In the genomic region with DNA sequence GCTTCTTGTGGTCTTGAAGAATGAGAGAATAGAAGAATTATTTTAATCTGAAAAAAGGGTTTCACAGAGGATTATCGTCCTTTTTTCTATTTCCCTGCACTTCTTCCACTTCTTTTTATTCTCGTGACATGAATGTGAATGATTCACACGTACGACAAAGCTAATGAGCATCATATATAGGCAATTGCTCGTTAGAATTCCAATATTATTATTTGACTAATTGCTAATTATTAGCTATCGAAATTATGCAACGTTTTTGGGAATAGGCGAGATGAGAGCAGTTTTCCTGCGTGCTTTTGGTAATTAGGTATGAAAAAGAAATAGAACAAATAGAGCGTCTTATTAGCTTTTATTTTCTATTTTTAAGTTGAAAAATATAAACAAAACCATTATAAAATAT, we compare ENCODE assay signal across 2 worm cellular contexts.
TF ChIP-seq lines count a peak whose summit lies in the region.

No protein-coding gene starts in this region.

TF ChIP-seq in whole organism, L1 larva, 84 proteins besides CTCF, POLR2A, EP300 and RAD21 (continues in another document):
- TF ChIP-seq nhr-28 (tag; optimal IDR thresholded peaks at IDR 0.05; lab: Kevin White, UChicago) (no peak), nhr-71 (tag; optimal IDR thresholded peaks at IDR 0.05; lab: Kevin White, UChicago) (peak; percentile 40), lin-39 (tag; optimal IDR thresholded peaks at IDR 0.05; lab: Kevin White, UChicago) (no peak), nhr-12 (tag; optimal IDR thresholded peaks at IDR 0.05; lab: Kevin White, UChicago) (no peak), zag-1 (tag; optimal IDR thresholded peaks at IDR 0.05; lab: Kevin White, UChicago) (no peak), nhr-76 (tag; optimal IDR thresholded peaks at IDR 0.05; lab: Kevin White, UChicago) (no peak), elt-3 (tag; optimal IDR thresholded peaks at IDR 0.05; lab: Kevin White, UChicago) (no peak), pqm-1 (tag; optimal IDR thresholded peaks at IDR 0.05; lab: Kevin White, UChicago) (no peak), irx-1 (tag; optimal IDR thresholded peaks at IDR 0.05; lab: Kevin White, UChicago) (no peak), nhr-90 (tag; optimal IDR thresholded peaks at IDR 0.05; lab: Kevin White, UChicago; ENCODE audit: poor library complexity) (no peak), lir-3 (tag; optimal IDR thresholded peaks at IDR 0.05; lab: Kevin White, UChicago; ENCODE audit: poor library complexity) (no peak), snpc-4 (tag; optimal IDR thresholded peaks at IDR 0.05; lab: Kevin White, UChicago) (no peak), nhr-20 (tag; optimal IDR thresholded peaks at IDR 0.05; lab: Kevin White, UChicago) (no peak), mef-2 (tag; optimal IDR thresholded peaks at IDR 0.05; lab: Kevin White, UChicago) (no peak), C04F5.9 (tag; optimal IDR thresholded peaks at IDR 0.05; lab: Kevin White, UChicago) (no peak), xbp-1 (tag; optimal IDR thresholded peaks at IDR 0.05; lab: Kevin White, UChicago) (no peak), mab-9 (GFP tag; IDR thresholded peaks at IDR 0.05; lab: Robert Waterston, UW) (no peak), fkh-4 (tag; optimal IDR thresholded peaks at IDR 0.05; lab: Kevin White, UChicago; ENCODE audit: borderline replicate concordance) (no peak), nhr-19 (GFP tag; conservative IDR thresholded peaks at IDR 0.05; lab: Robert Waterston, UW) (no peak), isw-1 (GFP tag; IDR thresholded peaks at IDR 0.05; lab: Robert Waterston, UW) (no peak), aly-2 (tag; optimal IDR thresholded peaks at IDR 0.05; lab: Kevin White, UChicago) (no peak), unc-98 (GFP tag; IDR thresholded peaks at IDR 0.05; lab: Robert Waterston, UW) (no peak), ceh-63 (GFP tag; optimal IDR thresholded peaks at IDR 0.05; lab: Kevin White, UChicago) (no peak), elt-2 (tag; optimal IDR thresholded peaks at IDR 0.05; lab: Kevin White, UChicago) (no peak), nhr-77 (tag; optimal IDR thresholded peaks at IDR 0.05; lab: Kevin White, UChicago) (no peak), ets-5 (GFP tag; IDR thresholded peaks at IDR 0.05; lab: Robert Waterston, UW) (no peak), unc-62 (GFP tag; optimal IDR thresholded peaks at IDR 0.05; lab: Kevin White, UChicago) (no peak), tlp-1 (tag; optimal IDR thresholded peaks at IDR 0.05; lab: Kevin White, UChicago) (no peak), efl-1 (optimal IDR thresholded peaks at IDR 0.05; lab: Kevin White, UChicago) (no peak), efl-1 (GFP tag; optimal IDR thresholded peaks at IDR 0.05 in 1 of 2; lab: Kevin White, UChicago) (no peak), unc-86 (tag; optimal IDR thresholded peaks at IDR 0.05; lab: Kevin White, UChicago) (no peak), ceh-8 (GFP tag; optimal IDR thresholded peaks at IDR 0.05; lab: Kevin White, UChicago) (peak; percentile 58), ceh-88 (GFP tag; IDR thresholded peaks at IDR 0.05; lab: Robert Waterston, UW) (no peak), fkh-10 (GFP tag; optimal IDR thresholded peaks at IDR 0.05; lab: Kevin White, UChicago) (no peak), snu-23 (GFP tag; optimal IDR thresholded peaks at IDR 0.05; lab: Kevin White, UChicago) (no peak), nhr-11 (tag; optimal IDR thresholded peaks at IDR 0.05; lab: Kevin White, UChicago) (no peak), lin-35 (GFP tag; optimal IDR thresholded peaks at IDR 0.05; lab: Kevin White, UChicago) (no peak), hlh-4 (tag; optimal IDR thresholded peaks at IDR 0.05; lab: Kevin White, UChicago) (no peak), efl-3 (GFP tag; optimal IDR thresholded peaks at IDR 0.05; lab: Kevin White, UChicago) (no peak), lsy-2 (tag; optimal IDR thresholded peaks at IDR 0.05; lab: Kevin White, UChicago) (peak in 1 of 2 experiments; percentile 6), hlh-17 (GFP tag; optimal IDR thresholded peaks at IDR 0.05; lab: Kevin White, UChicago; ENCODE audit: borderline replicate concordance) (no peak), skn-1 (tag; optimal IDR thresholded peaks at IDR 0.05; lab: Kevin White, UChicago) (no peak), ceh-90 (tag; optimal IDR thresholded peaks at IDR 0.05; lab: Kevin White, UChicago) (no peak), mdl-1 (tag; optimal IDR thresholded peaks at IDR 0.05; lab: Kevin White, UChicago) (no peak), ama-1 (optimal IDR thresholded peaks at IDR 0.05; lab: Kevin White, UChicago) (no peak), fos-1 (tag; optimal IDR thresholded peaks at IDR 0.05; lab: Kevin White, UChicago) (no peak)

TF ChIP-seq in whole organism, L2 larva, 48 proteins besides CTCF, POLR2A, EP300 and RAD21:
- TF ChIP-seq C34F6.9 (tag; optimal IDR thresholded peaks at IDR 0.05; lab: Kevin White, UChicago): peak; percentile 28
- TF ChIP-seq lin-39 (tag; optimal IDR thresholded peaks at IDR 0.05; lab: Kevin White, UChicago): no peak
- TF ChIP-seq sma-9 (GFP tag; optimal IDR thresholded peaks at IDR 0.05; lab: Kevin White, UChicago): no peak
- no peak for TF ChIP-seq sma-9 (tag; optimal IDR thresholded peaks at IDR 0.05; lab: Kevin White, UChicago)
- no peak for TF ChIP-seq ztf-1 (GFP tag; conservative IDR thresholded peaks at IDR 0.05; lab: Robert Waterston, UW)
- peak in 1 of 2 experiments; percentile 10 for TF ChIP-seq lsy-2 (tag; optimal IDR thresholded peaks at IDR 0.05; lab: Kevin White, UChicago)
TF ChIP-seq in whole organism, L2 larva: peak in this region for 2.
